Fruit fly (Drosophila melanogaster) whole organism, adult: Measurements from ENCODE around the gene Mtr3.

Source experiments
- CG12768 ChIP-seq: fragments of 200-800 bp; sonication (Bioruptor generic); optimal IDR thresholded peaks from 2 replicates; lab custom pipeline; 2017; ENCODE audit warnings: missing biosample characterization, missing genetic modification characterization, mild to moderate bottlenecking, moderate library complexity, missing genetic modification reagents
- CG33017 ChIP-seq: fragments of 200-800 bp; sonication (Bioruptor generic); optimal IDR thresholded peaks from 2 replicates; lab custom pipeline; 2018; ENCODE audit warnings: missing biosample characterization, mild to moderate bottlenecking, missing genetic modification characterization, moderate library complexity
- CG5204 ChIP-seq: fragments of 200-800 bp; sonication (Bioruptor generic); optimal IDR thresholded peaks from 2 replicates; lab custom pipeline; 2016; ENCODE audit warnings: missing biosample characterization, missing genetic modification characterization
- CG7045 ChIP-seq: fragments of 200-800 bp; sonication (Bioruptor generic); optimal IDR thresholded peaks from 2 replicates; lab custom pipeline; 2017; ENCODE audit warnings: missing biosample characterization, mild to moderate bottlenecking, missing genetic modification characterization
- Clk ChIP-seq: fragments of 200-800 bp; sonication (Bioruptor generic); optimal IDR thresholded peaks from 2 replicates; lab custom pipeline; 2017; ENCODE audit warnings: missing biosample characterization, missing genetic modification characterization
- Hr96 ChIP-seq: fragments of 200-800 bp; sonication (Bioruptor generic); optimal IDR thresholded peaks from 2 replicates; lab custom pipeline; 2016; ENCODE audit warnings: missing biosample characterization, missing genetic modification characterization
- cnc ChIP-seq, 2 experiments: fragments of >200 bp; optimal IDR thresholded peaks; 2 replicates each; lab custom pipeline; 2017
- kay ChIP-seq: fragments of 200-800 bp; sonication (Bioruptor generic); peaks from one replicate; lab custom pipeline; 2016; ENCODE audit warnings: missing biosample characterization, missing genetic modification characterization, borderline replicate concordance
- ovo ChIP-seq: fragments of 200-800 bp; sonication (Bioruptor generic); optimal IDR thresholded peaks from 2 replicates; lab custom pipeline; 2016; ENCODE audit warnings: missing biosample characterization, missing genetic modification characterization
- tj ChIP-seq: fragments of 200-800 bp; sonication (Bioruptor generic); optimal IDR thresholded peaks from 3 replicates; lab custom pipeline; 2017; ENCODE audit warnings: missing biosample characterization, mild to moderate bottlenecking, missing genetic modification characterization, moderate library complexity
- toe ChIP-seq: fragments of 200-800 bp; sonication (Bioruptor generic); optimal IDR thresholded peaks from 2 replicates; lab custom pipeline; 2016; ENCODE audit warnings: missing biosample characterization, missing genetic modification characterization

dm6 chr3L:19954426-19954825 lies 40.9 kb upstream of the Mtr3 start, which contains the start of gene CG42654:
- TF ChIP-seq cnc (optimal IDR thresholded peaks at IDR 0.05; lab: Kevin White, UChicago) (no peak), kay (no peak), CG5204 (GFP tag; lab: Kevin White, UChicago) (no peak), Clk (no peak), CG12768 (no peak), CG33017 (tag; lab: Kevin White, UChicago) (no peak), Hr96 (GFP tag; lab: Kevin White, UChicago) (no peak), CG7045 (GFP tag; lab: Kevin White, UChicago) (no peak), toe (GFP tag; lab: Kevin White, UChicago) (no peak), ovo (GFP tag; lab: Kevin White, UChicago) (no peak), tj (GFP tag; lab: Kevin White, UChicago) (no peak)
